Fruit fly (Drosophila melanogaster) whole organism, embryonic: ENCODE data around the gene CG14118.
A peak's percentile ranks its signal among the peaks of the same experiment; 100 is the strongest.

ENCODE experiments used
- Atf3 ChIP-seq: fragments of 200-800 bp; sonication (Bioruptor generic); optimal IDR thresholded peaks from 3 replicates; lab custom pipeline; 2016; ENCODE audit warnings: missing biosample characterization, missing genetic modification characterization
- CG10267 ChIP-seq: fragments of 200-800 bp; sonication (Bioruptor generic); optimal IDR thresholded peaks from 2 replicates; lab custom pipeline; 2018; ENCODE audit warnings: missing biosample characterization, mild to moderate bottlenecking, missing genetic modification characterization, moderate library complexity
- CG11085 ChIP-seq: fragments of 200-800 bp; sonication (Bioruptor generic); IDR thresholded peaks from 2 replicates; pipeline ENCODE4 v1.3.6; 2022; ENCODE audit warnings: missing biosample characterization, missing genetic modification characterization
- CG11560 ChIP-seq: fragments of 200-800 bp; sonication (Bioruptor generic); IDR thresholded peaks from 3 replicates; pipeline ENCODE4 v1.3.6; 2022; ENCODE audit warnings: missing biosample characterization, missing genetic modification characterization
- CG11696 ChIP-seq: fragments of 200-800 bp; sonication (Bioruptor generic); IDR thresholded peaks from 2 replicates; pipeline ENCODE4 v1.3.6; 2022; ENCODE audit warnings: missing biosample characterization, missing genetic modification characterization
- CG13894 ChIP-seq: fragments of 200-800 bp; sonication (Bioruptor generic); optimal IDR thresholded peaks from 3 replicates; lab custom pipeline; 2018; ENCODE audit warnings: missing biosample characterization, mild to moderate bottlenecking, missing genetic modification characterization, moderate library complexity
- CG15514 ChIP-seq: fragments of 200-800 bp; sonication (Bioruptor generic); optimal IDR thresholded peaks from 3 replicates; lab custom pipeline; 2017; ENCODE audit warnings: missing biosample characterization, missing genetic modification characterization, mild to moderate bottlenecking, moderate library complexity, missing genetic modification reagents
- CG18262 ChIP-seq: fragments of 200-800 bp; optimal IDR thresholded peaks from 3 replicates; lab custom pipeline; 2019; ENCODE audit warnings: missing biosample characterization, mild to moderate bottlenecking, missing genetic modification characterization, moderate library complexity
- CG2116 ChIP-seq: fragments of 200-800 bp; sonication (Bioruptor generic); optimal IDR thresholded peaks from 3 replicates; lab custom pipeline; 2018; ENCODE audit warnings: missing biosample characterization, mild to moderate bottlenecking, missing genetic modification characterization
- CG2202 ChIP-seq: fragments of 200-800 bp; sonication (Bioruptor generic); optimal IDR thresholded peaks from 2 replicates; lab custom pipeline; 2018; ENCODE audit warnings: missing biosample characterization, mild to moderate bottlenecking, missing genetic modification characterization
- CG30020 ChIP-seq: fragments of 200-800 bp; optimal IDR thresholded peaks from 2 replicates; lab custom pipeline; 2019; ENCODE audit warnings: missing biosample characterization, mild to moderate bottlenecking, missing genetic modification characterization, moderate library complexity
- CG33213 ChIP-seq: fragments of 200-800 bp; sonication (Bioruptor generic); optimal IDR thresholded peaks from 3 replicates; lab custom pipeline; 2016; ENCODE audit warnings: missing biosample characterization, missing genetic modification characterization
- CG33557 ChIP-seq: fragments of 200-800 bp; sonication (Bioruptor generic); optimal IDR thresholded peaks from 2 replicates; lab custom pipeline; 2019; ENCODE audit warnings: missing biosample characterization, mild to moderate bottlenecking, missing genetic modification characterization, moderate library complexity
- CG3407 ChIP-seq: fragments of 200-800 bp; sonication (Bioruptor generic); optimal IDR thresholded peaks from 2 replicates; lab custom pipeline; 2018; ENCODE audit warnings: missing biosample characterization, mild to moderate bottlenecking, missing genetic modification characterization
- CG4282 ChIP-seq: fragments of 200-800 bp; sonication (Bioruptor generic); optimal IDR thresholded peaks from 2 replicates; lab custom pipeline; 2016; ENCODE audit warnings: missing biosample characterization, missing genetic modification characterization
- CG4707 ChIP-seq: fragments of 200-800 bp; sonication (Bioruptor generic); optimal IDR thresholded peaks from 2 replicates; lab custom pipeline; 2018; ENCODE audit warnings: missing biosample characterization, mild to moderate bottlenecking, missing genetic modification characterization, moderate library complexity
- CG6689 ChIP-seq: fragments of 200-800 bp; sonication (Bioruptor generic); IDR thresholded peaks from 2 replicates; pipeline ENCODE4 v1.3.6; 2022; ENCODE audit warnings: missing biosample characterization, missing genetic modification characterization
- CG7786 ChIP-seq: fragments of 200-800 bp; sonication (Bioruptor generic); optimal IDR thresholded peaks from 2 replicates; lab custom pipeline; 2016; ENCODE audit warnings: missing biosample characterization, missing genetic modification characterization
- CG9437 ChIP-seq: fragments of 200-800 bp; sonication (Bioruptor generic); optimal IDR thresholded peaks from 2 replicates; lab custom pipeline; 2018; ENCODE audit warnings: missing biosample characterization, mild to moderate bottlenecking, missing genetic modification characterization
- CrebB ChIP-seq: fragments of 200-800 bp; sonication (Bioruptor generic); optimal IDR thresholded peaks from 3 replicates; lab custom pipeline; 2018; ENCODE audit warnings: missing biosample characterization, mild to moderate bottlenecking, missing genetic modification characterization
- Doc3 ChIP-seq: fragments of 200-800 bp; sonication (Bioruptor generic); IDR thresholded peaks from 3 replicates; pipeline ENCODE4 v1.3.6; 2022; ENCODE audit warnings: missing biosample characterization, missing genetic modification characterization; ENCODE audit not compliant: partially characterized antibody
- Dref ChIP-seq: fragments of 200-800 bp; sonication (Bioruptor generic); IDR thresholded peaks from 2 replicates; pipeline ENCODE4 v1.3.6; 2022; ENCODE audit warnings: missing biosample characterization, missing genetic modification characterization
- Ets97D ChIP-seq: fragments of 200-800 bp; sonication (Bioruptor generic); optimal IDR thresholded peaks from 3 replicates; lab custom pipeline; 2016; ENCODE audit warnings: missing biosample characterization, missing genetic modification characterization
- Fer2 ChIP-seq: fragments of 200-800 bp; sonication (Bioruptor generic); optimal IDR thresholded peaks from 2 replicates; lab custom pipeline; 2018; ENCODE audit warnings: missing biosample characterization, mild to moderate bottlenecking, missing genetic modification characterization, moderate library complexity
- H15 ChIP-seq: fragments of 200-800 bp; sonication (Bioruptor generic); IDR thresholded peaks from 3 replicates; pipeline ENCODE4 v1.3.6; 2022; ENCODE audit warnings: missing biosample characterization, missing genetic modification characterization
- Hey ChIP-seq: fragments of 200-800 bp; sonication (Bioruptor generic); optimal IDR thresholded peaks from 3 replicates; lab custom pipeline; 2018; ENCODE audit warnings: missing biosample characterization, mild to moderate bottlenecking, missing genetic modification characterization
- Hr51 ChIP-seq, 2 experiments: fragments of 200-800 bp; sonication (Bioruptor generic); optimal IDR thresholded peaks; 2 replicates in 1 of 2; 3 replicates in 1 of 2; lab custom pipeline; 2016 to 2018; ENCODE audit warnings: missing biosample characterization in 2 of 2, missing genetic modification characterization in 2 of 2, mild to moderate bottlenecking in 1 of 2, moderate library complexity in 1 of 2
- Nf-YA ChIP-seq: fragments of 200-800 bp; sonication (Bioruptor generic); IDR thresholded peaks from 2 replicates; pipeline ENCODE4 v1.3.6; 2022; ENCODE audit warnings: missing biosample characterization, missing genetic modification characterization
- Optix ChIP-seq: fragments of 200-800 bp; sonication (Bioruptor generic); IDR thresholded peaks from 3 replicates; pipeline ENCODE4 v1.3.6; 2022; ENCODE audit warnings: missing biosample characterization, missing genetic modification characterization
- Sin3A ChIP-seq: fragments of >200 bp; optimal IDR thresholded peaks from 2 replicates; lab custom pipeline; 2018
- Xrp1 ChIP-seq: fragments of 200-800 bp; sonication (Bioruptor generic); IDR thresholded peaks from 2 replicates; pipeline ENCODE4 v1.3.6; 2022; ENCODE audit warnings: missing biosample characterization, missing genetic modification characterization
- ap ChIP-seq: fragments of 200-800 bp; sonication (Bioruptor generic); IDR thresholded peaks from 2 replicates; pipeline ENCODE4 v1.3.6; 2022; ENCODE audit warnings: missing biosample characterization, missing genetic modification characterization
- bbx ChIP-seq: fragments of 200-800 bp; sonication (Bioruptor generic); IDR thresholded peaks from 2 replicates; pipeline ENCODE4 v1.3.6; 2022; ENCODE audit warnings: missing biosample characterization, missing genetic modification characterization; ENCODE audit not compliant: partially characterized antibody
- chif ChIP-seq, 2 experiments: fragments of 200-800 bp; sonication (Bioruptor generic); optimal IDR thresholded peaks; 3 replicates each; lab custom pipeline; 2016; ENCODE audit warnings: missing biosample characterization in 2 of 2, missing genetic modification characterization in 2 of 2
- croc ChIP-seq: fragments of 200-800 bp; sonication (Bioruptor generic); conservative IDR thresholded peaks from 3 replicates; pipeline ENCODE4 v1.3.6; 2022; ENCODE audit warnings: missing biosample characterization, missing genetic modification characterization
- ftz-f1 ChIP-seq: fragments of 200-800 bp; sonication (Bioruptor generic); optimal IDR thresholded peaks from 2 replicates; lab custom pipeline; 2016; ENCODE audit warnings: missing biosample characterization, missing genetic modification characterization
- h ChIP-seq: fragments of >200 bp; optimal IDR thresholded peaks from 2 replicates; lab custom pipeline; 2017
- her ChIP-seq: fragments of 200-800 bp; sonication (Bioruptor generic); optimal IDR thresholded peaks from 2 replicates; lab custom pipeline; 2016; ENCODE audit warnings: missing biosample characterization, missing genetic modification characterization
- knrl ChIP-seq: fragments of 200-800 bp; sonication (Bioruptor generic); IDR thresholded peaks from 3 replicates; pipeline ENCODE4 v1.3.6; 2022; ENCODE audit warnings: missing biosample characterization, missing genetic modification characterization; ENCODE audit not compliant: partially characterized antibody
- lilli ChIP-seq: fragments of 200-800 bp; sonication (Bioruptor generic); optimal IDR thresholded peaks from 3 replicates; lab custom pipeline; 2016; ENCODE audit warnings: missing biosample characterization, missing genetic modification characterization
- nau ChIP-seq: fragments of 200-800 bp; sonication (Bioruptor generic); optimal IDR thresholded peaks from 3 replicates; lab custom pipeline; 2017; ENCODE audit warnings: missing biosample characterization, mild to moderate bottlenecking, missing genetic modification characterization, missing genetic modification reagents
- phol ChIP-seq: fragments of 200-800 bp; sonication (Bioruptor generic); optimal IDR thresholded peaks from 3 replicates; lab custom pipeline; 2018; ENCODE audit warnings: missing biosample characterization, mild to moderate bottlenecking, missing genetic modification characterization, moderate library complexity
- run ChIP-seq: fragments of 200-800 bp; sonication (Bioruptor generic); optimal IDR thresholded peaks from 3 replicates; lab custom pipeline; 2018; ENCODE audit warnings: missing biosample characterization, mild to moderate bottlenecking, missing genetic modification characterization
- sim ChIP-seq: fragments of 200-800 bp; sonication (Bioruptor generic); IDR thresholded peaks from 2 replicates; pipeline ENCODE4 v1.3.6; 2022; ENCODE audit warnings: missing biosample characterization, missing genetic modification characterization
- slp2 ChIP-seq: fragments of 200-800 bp; sonication (Bioruptor generic); optimal IDR thresholded peaks from 2 replicates; lab custom pipeline; 2016; ENCODE audit warnings: missing biosample characterization, missing genetic modification characterization
- sr ChIP-seq: fragments of 200-800 bp; sonication (Bioruptor generic); IDR thresholded peaks from 3 replicates; pipeline ENCODE4 v1.3.6; 2022; ENCODE audit warnings: missing biosample characterization, missing genetic modification characterization
- ssp ChIP-seq: fragments of 200-800 bp; sonication (Bioruptor generic); IDR thresholded peaks from 2 replicates; pipeline ENCODE4 v1.3.6; 2022; ENCODE audit warnings: missing biosample characterization, missing genetic modification characterization
- sug ChIP-seq: fragments of 200-800 bp; optimal IDR thresholded peaks from 2 replicates; lab custom pipeline; 2019; ENCODE audit warnings: missing biosample characterization, mild to moderate bottlenecking, missing genetic modification characterization, moderate library complexity
- unc-4 ChIP-seq: fragments of 200-800 bp; sonication (Bioruptor generic); IDR thresholded peaks from 2 replicates; pipeline ENCODE4 v1.3.6; 2022; ENCODE audit warnings: missing biosample characterization, missing genetic modification characterization; ENCODE audit not compliant: partially characterized antibody

Gene CG14118

DNA sequence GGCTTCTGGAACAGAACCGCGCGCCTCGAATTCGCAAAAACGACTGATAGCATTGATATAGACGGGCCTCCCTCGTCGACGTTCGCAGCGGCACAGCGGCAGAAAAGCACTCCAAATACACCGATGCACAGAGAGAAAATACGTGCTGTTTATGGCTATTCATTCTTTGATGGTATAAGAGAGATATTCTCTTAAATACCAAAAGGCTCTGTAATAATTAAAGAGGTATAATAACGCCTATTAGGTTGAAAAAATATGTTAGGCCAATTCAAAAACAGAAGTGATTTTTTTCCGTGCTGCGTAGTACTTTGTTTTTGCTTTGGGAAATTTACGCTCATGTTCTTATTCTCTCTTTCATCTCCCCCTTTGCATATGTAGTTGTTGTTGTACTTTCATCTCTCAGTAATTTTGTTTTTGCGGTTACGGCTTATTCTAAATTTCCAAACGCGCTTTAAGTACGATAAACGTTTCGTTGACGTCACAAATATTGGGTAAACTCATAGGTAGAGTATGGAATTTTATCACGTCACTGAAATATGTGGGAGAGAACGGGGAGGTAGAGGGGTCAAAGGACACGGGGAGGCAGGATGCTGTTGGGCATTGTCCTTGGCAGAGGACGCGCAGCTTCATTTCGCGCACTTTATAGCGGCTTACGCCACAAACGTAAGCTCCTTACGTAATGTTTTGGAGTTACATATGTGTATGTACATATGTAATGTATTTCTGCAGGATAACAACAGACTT lies 49.2 kb upstream of the CG14118 start, which contains the start of gene nebu (continued):
- TF ChIP-seq slp2 (GFP tag; lab: Kevin White, UChicago) (peak; percentile 92), CG2202 (tag; lab: Kevin White, UChicago) (peak; percentile 66), ssp (no peak; the same call in 1 of the 2 replicates), Doc3 (no peak), ftz-f1 (GFP tag; lab: Kevin White, UChicago) (peak; percentile 72), h (lab: Kevin White, UChicago) (no peak), CG3407 (GFP tag; lab: Kevin White, UChicago) (peak; percentile 78), CG9437 (peak; percentile 95), Hr51 (GFP tag; optimal IDR thresholded peaks at IDR 0.05; lab: Kevin White, UChicago) (peak; percentile 95 to 96), H15 (GFP tag; lab: Robert Waterston, UW) (peak; percentile 95), CG4707 (GFP tag; lab: Kevin White, UChicago) (peak; percentile 62), unc-4 (GFP tag; lab: Robert Waterston, UW) (no peak), her (GFP tag; lab: Kevin White, UChicago) (peak; percentile 96), ap (GFP tag; lab: Robert Waterston, UW) (no peak; the same call in 1 of the 2 replicates), sim (GFP tag; lab: Robert Waterston, UW) (peak; percentile 87), CG2116 (GFP tag; lab: Kevin White, UChicago) (peak; percentile 73)

dm6 chr3L:12849867-12850301 lies 42.6 kb upstream of the CG14118 start, which contains the start of the genes CG10948 and Wbp2:
CG10948 (minus strand) TSS chr3L:12850117.
Wbp2 (plus strand) TSS chr3L:12850165.
- TF ChIP-seq CrebB = no peak
- TF ChIP-seq Ets97D (GFP tag; lab: Kevin White, UChicago) = peak; percentile 77
- no peak for TF ChIP-seq Fer2 (tag; lab: Kevin White, UChicago)
- no peak for TF ChIP-seq CG11560 (tag; lab: Robert Waterston, UW)
- no peak for TF ChIP-seq CG33557 (GFP tag; lab: Kevin White, UChicago)
- TF ChIP-seq sug (tag; lab: Kevin White, UChicago) = peak; percentile 87
- TF ChIP-seq CG3407 (GFP tag; lab: Kevin White, UChicago) = no peak
- no peak for TF ChIP-seq croc (GFP tag; lab: Robert Waterston, UW)
- TF ChIP-seq CG10267 = peak; percentile 59
- no peak for TF ChIP-seq CG11085 (GFP tag; lab: Robert Waterston, UW)
- TF ChIP-seq Sin3A (lab: Kevin White, UChicago) = peak; percentile 2
- 0 out of 3 replicates have a peak, but pooled peaks have one; percentile 54 for TF ChIP-seq knrl
- no peak for TF ChIP-seq H15 (GFP tag; lab: Robert Waterston, UW)
- TF ChIP-seq sr (GFP tag; lab: Robert Waterston, UW) = no peak
- TF ChIP-seq Nf-YA = no peak
- TF ChIP-seq Dref (GFP tag; lab: Robert Waterston, UW) = peak; percentile 87
- TF ChIP-seq bbx (GFP tag; lab: Robert Waterston, UW) = peak; percentile 59
- no peak for TF ChIP-seq chif (GFP tag; optimal IDR thresholded peaks at IDR 0.05; lab: Kevin White, UChicago)
- no peak for TF ChIP-seq lilli
- no peak for TF ChIP-seq CG13894 (tag; lab: Kevin White, UChicago)
- TF ChIP-seq CG7786 = no peak
- TF ChIP-seq CG33213 (GFP tag; lab: Kevin White, UChicago) = peak; percentile 31
- TF ChIP-seq CG15514 (GFP tag; lab: Kevin White, UChicago) = no peak
- TF ChIP-seq CG18262 (tag; lab: Kevin White, UChicago) = no peak
- no peak for TF ChIP-seq run (tag; lab: Kevin White, UChicago)
- TF ChIP-seq Atf3 (GFP tag; lab: Kevin White, UChicago) = peak; percentile 16
- TF ChIP-seq CG6689 (GFP tag; lab: Robert Waterston, UW) = no peak
- no peak for TF ChIP-seq Xrp1 (GFP tag; lab: Robert Waterston, UW)
- no peak for TF ChIP-seq CG11696
- TF ChIP-seq CG4282 (GFP tag; lab: Kevin White, UChicago) = no peak
- TF ChIP-seq nau (GFP tag; lab: Kevin White, UChicago) = peak; percentile 37
- TF ChIP-seq CG30020 (tag; lab: Kevin White, UChicago) = peak; percentile 35
- TF ChIP-seq Hey (tag; lab: Kevin White, UChicago) = no peak
- TF ChIP-seq Optix (GFP tag; lab: Robert Waterston, UW) = no peak
- peak; percentile 96 for TF ChIP-seq phol
